Worm (Caenorhabditis elegans): Measurements from ENCODE around the gene C54E4.5.

Gene C54E4.5

ce11 chrIV:2177545-2177944 lies 28.4 kb upstream of the C54E4.5 start, which contains the start of gene hrpu-2 (continued):
- TF ChIP-seq ceh-44 (GFP tag; IDR thresholded peaks at IDR 0.05) = no peak

DNA sequence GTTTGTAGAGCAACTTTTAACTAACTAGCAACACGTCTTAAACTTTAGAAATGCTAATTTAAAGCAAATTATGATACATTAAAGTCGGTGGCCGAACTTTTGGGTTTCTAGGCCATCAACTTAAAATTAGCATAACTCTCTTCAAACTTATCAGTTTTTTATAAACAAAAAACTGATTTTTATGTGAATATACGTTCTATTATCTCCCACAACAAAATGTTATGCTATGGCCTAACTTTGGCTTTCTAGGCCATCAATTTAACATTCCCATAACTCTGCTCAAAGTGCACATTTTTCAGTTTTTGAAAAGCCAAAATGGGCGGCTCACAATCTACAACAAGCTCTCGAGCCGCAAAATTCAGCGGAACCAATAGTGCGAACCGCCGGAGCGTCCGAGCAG lies 26.2 kb upstream of the C54E4.5 start, which contains the start of gene C54E4.1:
C54E4.1 (plus strand) TSS at position 301 of the 400 bp plus-strand sequence.
- 0 out of 2 replicates have a peak, but pooled peaks have one; percentile 38 for TF ChIP-seq tra-1 (GFP tag; IDR thresholded peaks at IDR 0.05)
- TF ChIP-seq lin-15B (tag; optimal IDR thresholded peaks at IDR 0.05) = no peak
- peak; percentile 37; the same call in 1 of the 2 replicates for TF ChIP-seq set-16 (GFP tag; IDR thresholded peaks at IDR 0.05)
- TF ChIP-seq lin-39 (tag; optimal IDR thresholded peaks at IDR 0.05) = no peak
- no peak for TF ChIP-seq ceh-62 (tag; optimal IDR thresholded peaks at IDR 0.05)
- no peak for TF ChIP-seq F26F4.8 (GFP tag; conservative IDR thresholded peaks at IDR 0.05)
- TF ChIP-seq vab-7 (GFP tag; IDR thresholded peaks at IDR 0.05) = no peak

- TF ChIP-seq fkh-10 (GFP tag; optimal IDR thresholded peaks at IDR 0.05) = peak; percentile 28
- peak; percentile 49; the same call in 1 of the 2 replicates for TF ChIP-seq ctbp-1 (GFP tag; IDR thresholded peaks at IDR 0.05)
- no peak for TF ChIP-seq madf-9 (GFP tag; conservative IDR thresholded peaks at IDR 0.05)
- TF ChIP-seq dmd-8 (GFP tag; IDR thresholded peaks at IDR 0.05) = no peak
- TF ChIP-seq fos-1 (tag; optimal IDR thresholded peaks at IDR 0.05) = no peak
- peak; percentile 4 for TF ChIP-seq aha-1 (tag)
- TF ChIP-seq dpl-1 (GFP tag; optimal IDR thresholded peaks at IDR 0.05) = no peak
- no peak for TF ChIP-seq egl-27 (tag; optimal IDR thresholded peaks at IDR 0.05)
Observed at ce11 chrIV:2172880-2173279, 23.8 kb upstream of the C54E4.5 start.

DNA sequence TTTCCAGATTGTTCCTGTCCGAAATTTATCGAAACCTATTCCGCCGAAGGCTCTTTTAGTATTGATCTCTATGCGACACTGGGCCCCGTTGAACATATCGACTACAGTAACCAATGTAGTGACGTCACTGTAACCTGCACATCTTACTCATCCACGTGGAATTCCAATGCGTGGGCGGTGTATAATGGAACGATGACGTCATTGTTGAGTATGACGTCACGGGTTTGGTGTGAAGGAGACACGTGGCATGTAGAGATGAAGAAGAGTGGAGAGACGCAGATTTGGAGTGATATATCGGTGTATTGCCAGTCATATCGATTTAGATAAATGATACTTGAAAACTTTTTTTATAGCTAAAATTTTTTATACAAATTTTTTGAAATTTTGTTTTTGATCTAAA lies 21.2 kb upstream of the C54E4.5 start:
- TF ChIP-seq D1046.2 (GFP tag; IDR thresholded peaks at IDR 0.05) (no peak), ceh-20 (GFP tag; IDR thresholded peaks at IDR 0.05) (no peak), skn-1 (tag; optimal IDR thresholded peaks at IDR 0.05) (no peak), hlh-30 (tag; optimal IDR thresholded peaks at IDR 0.05; ENCODE audit: insufficient read depth) (no peak), R02D3.7 (tag; optimal IDR thresholded peaks at IDR 0.05) (no peak), F37D6.2 (tag; optimal IDR thresholded peaks at IDR 0.05) (no peak), Y48G9A.11 (GFP tag; IDR thresholded peaks at IDR 0.05) (no peak), T26A8.4 (GFP tag; IDR thresholded peaks at IDR 0.05) (no peak), dpl-1 (GFP tag; optimal IDR thresholded peaks at IDR 0.05) (no peak), daf-12 (tag; optimal IDR thresholded peaks at IDR 0.05) (no peak), lin-15B (tag; optimal IDR thresholded peaks at IDR 0.05) (no peak), cey-2 (tag; optimal IDR thresholded peaks at IDR 0.05; ENCODE audit: borderline replicate concordance, insufficient read depth) (no peak), hif-1 (tag; optimal IDR thresholded peaks at IDR 0.05) (no peak), lin-1 (GFP tag; IDR thresholded peaks at IDR 0.05) (no peak), tra-1 (GFP tag; IDR thresholded peaks at IDR 0.05) (no peak), egl-43 (GFP tag; IDR thresholded peaks at IDR 0.05) (no peak), nhr-25 (tag; optimal IDR thresholded peaks at IDR 0.05; ENCODE audit: borderline replicate concordance, insufficient read depth) (no peak), sdz-12 (GFP tag; optimal IDR thresholded peaks at IDR 0.05) (no peak), pqm-1 (tag; optimal IDR thresholded peaks at IDR 0.05) (no peak)

DNA sequence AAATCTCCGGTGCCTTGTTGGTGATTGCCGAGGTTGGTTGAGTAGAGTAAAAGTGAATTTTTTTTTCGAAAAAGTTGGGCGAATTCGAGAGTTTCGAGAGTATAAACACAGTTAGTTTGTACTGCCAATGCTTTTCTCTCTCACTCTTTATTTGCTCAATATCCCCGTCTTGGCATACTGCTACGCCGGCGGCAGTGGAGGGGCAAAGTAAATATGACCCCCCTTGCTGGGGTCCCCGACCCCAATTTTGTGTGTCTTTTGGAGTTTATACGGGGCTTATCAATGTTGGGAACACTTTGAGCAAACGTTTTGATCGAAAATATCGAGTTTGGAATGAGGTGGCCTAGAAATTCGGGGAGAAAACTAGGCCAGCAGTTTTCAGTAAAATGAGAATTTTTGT lies 19.4 kb upstream of the C54E4.5 start, which contains the start of gene C54E4.4:
C54E4.4 (minus strand) TSS at position 101 of the 400 bp plus-strand sequence.
- no peak for TF ChIP-seq madf-5 (GFP tag; IDR thresholded peaks at IDR 0.05)
- TF ChIP-seq lin-29 (GFP tag; IDR thresholded peaks at IDR 0.05) = no peak
- TF ChIP-seq dmd-6 (GFP tag; IDR thresholded peaks at IDR 0.05) = no peak
- TF ChIP-seq nhr-6 (tag; optimal IDR thresholded peaks at IDR 0.05) = no peak
- no peak for TF ChIP-seq unc-130 (GFP tag; optimal IDR thresholded peaks at IDR 0.05)
- TF ChIP-seq daf-12 (tag; optimal IDR thresholded peaks at IDR 0.05) = no peak
